Fruit fly (Drosophila melanogaster): ENCODE results near the gene kmg.

Gene kmg

dm6 chr2L:13156349-13156748 lies 4.0 kb upstream of the kmg start (continued):
- no peak for TF ChIP-seq ind (GFP tag; optimal IDR thresholded peaks at IDR 0.05)
- no peak for TF ChIP-seq eve (GFP tag; optimal IDR thresholded peaks at IDR 0.05)
- TF ChIP-seq tx (GFP tag; optimal IDR thresholded peaks at IDR 0.05): no peak
- TF ChIP-seq scrt (GFP tag; optimal IDR thresholded peaks at IDR 0.05): no peak
- TF ChIP-seq Xrp1 (GFP tag; IDR thresholded peaks at IDR 0.05): no peak
- TF ChIP-seq CG12219 (GFP tag; optimal IDR thresholded peaks at IDR 0.05): no peak
- no peak for TF ChIP-seq danr (GFP tag; IDR thresholded peaks at IDR 0.05)
- TF ChIP-seq Gug (GFP tag; IDR thresholded peaks at IDR 0.05): no peak
- no peak for TF ChIP-seq ab (GFP tag; optimal IDR thresholded peaks at IDR 0.05)
- no peak for TF ChIP-seq CG10543 (GFP tag; optimal IDR thresholded peaks at IDR 0.05)
- TF ChIP-seq HLH4C (GFP tag; IDR thresholded peaks at IDR 0.05; ENCODE audit: partially characterized antibody): no peak
- TF ChIP-seq jing (GFP tag; optimal IDR thresholded peaks at IDR 0.05): no peak
- no peak for TF ChIP-seq Ssrp (tag; optimal IDR thresholded peaks at IDR 0.05)
- peak; percentile 51 for TF ChIP-seq lab (GFP tag; optimal IDR thresholded peaks at IDR 0.05)
- no peak for TF ChIP-seq klu (GFP tag; IDR thresholded peaks at IDR 0.05)
- peak; percentile 27 for TF ChIP-seq Sox102F (GFP tag; optimal IDR thresholded peaks at IDR 0.05)
- no peak for TF ChIP-seq Taf1 (GFP tag; IDR thresholded peaks at IDR 0.05)
- peak; percentile 24 for TF ChIP-seq unpg (GFP tag; optimal IDR thresholded peaks at IDR 0.05)
- TF ChIP-seq slbo (GFP tag; IDR thresholded peaks at IDR 0.05): no peak
- TF ChIP-seq HLH54F (GFP tag; optimal IDR thresholded peaks at IDR 0.05): no peak
- TF ChIP-seq CG9727 (GFP tag; optimal IDR thresholded peaks at IDR 0.05): no peak
- no peak for TF ChIP-seq wek (GFP tag; optimal IDR thresholded peaks at IDR 0.05)
- TF ChIP-seq lilli (GFP tag; optimal IDR thresholded peaks at IDR 0.05): no peak
- no peak for TF ChIP-seq sr (GFP tag; IDR thresholded peaks at IDR 0.05)
- no peak for TF ChIP-seq jumu (GFP tag; optimal IDR thresholded peaks at IDR 0.05)
- TF ChIP-seq Oaz (GFP tag; IDR thresholded peaks at IDR 0.05): 0 out of 2 replicates have a peak, but pooled peaks have one; percentile 29
- no peak for TF ChIP-seq CG14860 (GFP tag; IDR thresholded peaks at IDR 0.05; ENCODE audit: partially characterized antibody)
- no peak for TF ChIP-seq CG15514 (GFP tag; optimal IDR thresholded peaks at IDR 0.05)
- no peak for TF ChIP-seq CG3995 (GFP tag; optimal IDR thresholded peaks at IDR 0.05)
- TF ChIP-seq hth (optimal IDR thresholded peaks at IDR 0.05): no peak
- TF ChIP-seq Sry-δ (GFP tag; optimal IDR thresholded peaks at IDR 0.05): no peak
- no peak for TF ChIP-seq eyg (GFP tag; optimal IDR thresholded peaks at IDR 0.05)
- no peak for TF ChIP-seq Scr (GFP tag; IDR thresholded peaks at IDR 0.05; ENCODE audit: partially characterized antibody)
- no peak for TF ChIP-seq CG9876 (GFP tag; optimal IDR thresholded peaks at IDR 0.05)
- TF ChIP-seq CG10209 (GFP tag; optimal IDR thresholded peaks at IDR 0.05): peak; percentile 3
- no peak for TF ChIP-seq CG15601 (tag; optimal IDR thresholded peaks at IDR 0.05)
- no peak for TF ChIP-seq Six4 (GFP tag; optimal IDR thresholded peaks at IDR 0.05)
- no peak for TF ChIP-seq CG30403 (GFP tag; optimal IDR thresholded peaks at IDR 0.05)
- TF ChIP-seq CG14965 (GFP tag; optimal IDR thresholded peaks at IDR 0.05; ENCODE audit: borderline replicate concordance): no peak
- no peak for TF ChIP-seq Nf-YB (GFP tag; optimal IDR thresholded peaks at IDR 0.05)
- no peak for TF ChIP-seq cas (GFP tag; IDR thresholded peaks at IDR 0.05)
- TF ChIP-seq Oli (tag; optimal IDR thresholded peaks at IDR 0.05): peak; percentile 28
- no peak for TF ChIP-seq ems (GFP tag; optimal IDR thresholded peaks at IDR 0.05)
- peak; percentile 12 for TF ChIP-seq nmo (GFP tag; optimal IDR thresholded peaks at IDR 0.05)
- no peak for TF ChIP-seq Neu2 (GFP tag; optimal IDR thresholded peaks at IDR 0.05; ENCODE audit: borderline replicate concordance)
- no peak for TF ChIP-seq wor (GFP tag; IDR thresholded peaks at IDR 0.05)
- TF ChIP-seq CG10462 (GFP tag; optimal IDR thresholded peaks at IDR 0.05): no peak
- no peak for TF ChIP-seq Hsf (GFP tag; optimal IDR thresholded peaks at IDR 0.05)
- TF ChIP-seq Optix (GFP tag; IDR thresholded peaks at IDR 0.05): no peak
- no peak for TF ChIP-seq CG7928 (GFP tag; optimal IDR thresholded peaks at IDR 0.05)
- peak; percentile 4 for TF ChIP-seq CG10147 (GFP tag; optimal IDR thresholded peaks at IDR 0.05)
- peak; percentile 7 for TF ChIP-seq CG17385 (GFP tag; optimal IDR thresholded peaks at IDR 0.05)

Data from whole organism, embryonic.